Worm (Caenorhabditis elegans): ENCODE measurements around the gene fbxa-37.
"Not testable (repeated sequence)": the region's sequence is repeated elsewhere in the genome, so short reads cannot be mapped to it uniquely, and the experiment has no call there.

- TF ChIP-seq tra-4 (tag; optimal IDR thresholded peaks at IDR 0.05); ets-7 (tag; optimal IDR thresholded peaks at IDR 0.05); flt-1 (GFP tag; IDR thresholded peaks at IDR 0.05); pes-1 (GFP tag; IDR thresholded peaks at IDR 0.05); ceh-13 (GFP tag; optimal IDR thresholded peaks at IDR 0.05); scrt-1 (GFP tag; IDR thresholded peaks at IDR 0.05); aly-1 (tag; optimal IDR thresholded peaks at IDR 0.05); hmbx-1 (tag; optimal IDR thresholded peaks at IDR 0.05); ama-1 (optimal IDR thresholded peaks at IDR 0.05); hmg-4 (GFP tag; optimal IDR thresholded peaks at IDR 0.05); tbx-11 (GFP tag; IDR thresholded peaks at IDR 0.05); ceh-36 (tag; optimal IDR thresholded peaks at IDR 0.05); sea-1 (GFP tag; conservative IDR thresholded peaks at IDR 0.05); hnd-1 (tag; optimal IDR thresholded peaks at IDR 0.05): not testable (repeated sequence)
Measured at ce11 chrIII:1263692-1264091, 21.1 kb upstream of the fbxa-37 start, which contains the start of gene srz-9.
